Worm (Caenorhabditis elegans) whole organism, L3 larva: Measurements from ENCODE around the gene R13A5.10.
A peak's percentile ranks its signal among the peaks of the same experiment; 100 is the strongest.

Source experiments
- ama-1 ChIP-seq: fragments of 150-350 bp; optimal IDR thresholded peaks from 2 replicates; lab custom pipeline; 2018
- ceh-82 ChIP-seq: fragments of 150-350 bp; optimal IDR thresholded peaks from 2 replicates; lab custom pipeline; 2014; ENCODE audit warnings: missing biosample characterization, missing genetic modification characterization
- egl-27 ChIP-seq: sonication (generic microtip); optimal IDR thresholded peaks from 4 replicates; lab custom pipeline; 2017; ENCODE audit warnings: missing biosample characterization, missing genetic modification reagents, missing genetic modification characterization
- elt-1 ChIP-seq: fragments of 150-350 bp; optimal IDR thresholded peaks from 2 replicates; lab custom pipeline; 2014; ENCODE audit warnings: missing biosample characterization, missing genetic modification characterization
- elt-2 ChIP-seq: sonication (generic microtip); optimal IDR thresholded peaks from 2 replicates; lab custom pipeline; 2016; ENCODE audit warnings: missing genetic modification reagents, mild to moderate bottlenecking, missing genetic modification characterization, missing compliant biosample characterization
- elt-3 ChIP-seq, 3 experiments: fragments of 150-350 bp in 1 of 3; sonication (generic microtip) in 2 of 3; optimal IDR thresholded peaks; 2 replicates in 2 of 3; 4 replicates in 1 of 3; lab custom pipeline; 2014 to 2017; ENCODE audit warnings: missing biosample characterization in 3 of 3, missing genetic modification characterization in 3 of 3
- eor-1 ChIP-seq, 2 experiments: fragments of 150-350 bp; optimal IDR thresholded peaks; 2 replicates each; lab custom pipeline; 2014 to 2018; ENCODE audit warnings: missing biosample characterization in 2 of 2, missing genetic modification characterization in 2 of 2
- fkh-10 ChIP-seq: sonication (generic microtip); optimal IDR thresholded peaks from 2 replicates; lab custom pipeline; 2017; ENCODE audit warnings: missing biosample characterization, missing genetic modification reagents, missing genetic modification characterization
- fkh-2 ChIP-seq: fragments of 150-350 bp; optimal IDR thresholded peaks from 2 replicates; lab custom pipeline; 2014; ENCODE audit warnings: missing biosample characterization, missing genetic modification reagents, missing genetic modification characterization
- hmg-11 ChIP-seq: sonication (generic microtip); optimal IDR thresholded peaks from 2 replicates; lab custom pipeline; 2016; ENCODE audit warnings: missing genetic modification characterization, missing compliant biosample characterization
- jun-1 ChIP-seq: fragments of 150-350 bp; optimal IDR thresholded peaks from 2 replicates; lab custom pipeline; 2014; ENCODE audit warnings: missing biosample characterization, missing genetic modification reagents, missing genetic modification characterization
- lin-15B ChIP-seq: fragments of 150-350 bp; optimal IDR thresholded peaks from 2 replicates; lab custom pipeline; 2014; ENCODE audit warnings: missing biosample characterization, missing genetic modification characterization
- lin-39 ChIP-seq: fragments of 150-350 bp; optimal IDR thresholded peaks from 2 replicates; lab custom pipeline; 2018; ENCODE audit warnings: missing biosample characterization, missing genetic modification reagents, missing genetic modification characterization
- lsy-12 ChIP-seq: sonication (generic microtip); optimal IDR thresholded peaks from 2 replicates; lab custom pipeline; 2016; ENCODE audit warnings: mild to moderate bottlenecking, missing genetic modification characterization, missing compliant biosample characterization
- mdl-1 ChIP-seq: fragments of 150-350 bp; optimal IDR thresholded peaks from 2 replicates; lab custom pipeline; 2014; ENCODE audit warnings: missing biosample characterization, missing genetic modification characterization
- mml-1 ChIP-seq: fragments of 150-350 bp; sonication (generic microtip); optimal IDR thresholded peaks from 3 replicates; lab custom pipeline; 2014; ENCODE audit warnings: missing biosample characterization, missing genetic modification characterization
- nfya-1 ChIP-seq: sonication (generic microtip); optimal IDR thresholded peaks from 2 replicates; lab custom pipeline; 2017; ENCODE audit warnings: missing genetic modification characterization, mild to moderate bottlenecking, missing compliant biosample characterization, antibody characterized with exemption, moderate library complexity; ENCODE audit not compliant: insufficient read depth
- nhr-11 ChIP-seq: fragments of 150-350 bp; optimal IDR thresholded peaks from 2 replicates; lab custom pipeline; 2014; ENCODE audit warnings: missing biosample characterization, missing genetic modification characterization
- nhr-12 ChIP-seq: fragments of 150-350 bp; optimal IDR thresholded peaks from 2 replicates; lab custom pipeline; 2014; ENCODE audit warnings: missing biosample characterization, missing genetic modification characterization
- nhr-23 ChIP-seq: fragments of 150-350 bp; optimal IDR thresholded peaks from 2 replicates; lab custom pipeline; 2014; ENCODE audit warnings: missing biosample characterization, missing genetic modification reagents, missing genetic modification characterization
- nhr-237 ChIP-seq: fragments of 150-350 bp; optimal IDR thresholded peaks from 2 replicates; lab custom pipeline; 2014; ENCODE audit warnings: missing biosample characterization, missing genetic modification characterization
- nhr-25 ChIP-seq: sonication (generic microtip); optimal IDR thresholded peaks from 2 replicates; lab custom pipeline; 2017; ENCODE audit warnings: missing biosample characterization, missing genetic modification characterization
- nhr-67 ChIP-seq: fragments of 150-350 bp; optimal IDR thresholded peaks from 2 replicates; lab custom pipeline; 2014; ENCODE audit warnings: missing biosample characterization, missing genetic modification characterization
- nhr-77 ChIP-seq: fragments of 150-350 bp; optimal IDR thresholded peaks from 2 replicates; lab custom pipeline; 2014; ENCODE audit warnings: missing biosample characterization, missing genetic modification characterization
- pha-4 ChIP-seq: fragments of 150-350 bp; optimal IDR thresholded peaks from 2 replicates; lab custom pipeline; 2014; ENCODE audit warnings: missing biosample characterization, missing genetic modification reagents, missing genetic modification characterization
- sea-2 ChIP-seq: fragments of 150-350 bp; sonication (generic microtip); optimal IDR thresholded peaks from 4 replicates; lab custom pipeline; 2014; ENCODE audit warnings: missing biosample characterization, missing genetic modification reagents, missing genetic modification characterization
- skn-1 ChIP-seq: fragments of 150-350 bp; optimal IDR thresholded peaks from 2 replicates; lab custom pipeline; 2014; ENCODE audit warnings: missing biosample characterization, missing genetic modification characterization
- snpc-4 ChIP-seq: fragments of 150-350 bp; optimal IDR thresholded peaks from 2 replicates; lab custom pipeline; 2014; ENCODE audit warnings: missing biosample characterization, missing genetic modification characterization
- unc-62 ChIP-seq: fragments of 150-350 bp; sonication (generic microtip); optimal IDR thresholded peaks from 4 replicates; lab custom pipeline; 2014; ENCODE audit warnings: missing biosample characterization, missing genetic modification reagents, missing genetic modification characterization
- zag-1 ChIP-seq: fragments of 150-350 bp; optimal IDR thresholded peaks from 2 replicates; lab custom pipeline; 2014; ENCODE audit warnings: missing biosample characterization, missing genetic modification characterization
- ztf-11 ChIP-seq: fragments of 150-350 bp; optimal IDR thresholded peaks from 2 replicates; lab custom pipeline; 2014; ENCODE audit warnings: missing biosample characterization, missing genetic modification characterization
- ztf-4 ChIP-seq: fragments of 150-350 bp; optimal IDR thresholded peaks from 2 replicates; lab custom pipeline; 2014; ENCODE audit warnings: missing biosample characterization, missing genetic modification characterization

The R13A5.10 gene

DNA sequence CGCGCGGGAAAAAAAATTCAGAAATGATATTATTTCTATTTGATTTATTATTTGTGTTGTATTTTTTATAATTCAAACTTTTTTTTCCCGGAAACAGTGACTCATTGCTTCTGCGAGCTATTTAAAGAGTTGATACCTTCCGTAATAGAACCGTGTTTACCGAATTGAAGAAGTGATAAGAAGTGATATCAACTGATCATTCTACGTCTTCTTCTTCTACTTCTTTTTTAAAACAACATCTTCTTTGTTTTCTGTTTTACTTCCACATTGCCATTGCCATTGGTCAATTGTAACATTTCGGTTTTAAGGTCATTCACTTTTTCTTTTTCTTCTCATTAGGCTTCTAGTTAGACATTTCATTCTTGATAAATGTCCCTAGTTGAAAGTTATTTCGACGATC, 16.7 kb downstream of the R13A5.10 start, which contains the start of gene ttr-32:
Gene ttr-32 (plus strand): TSS at position 314 of the 400 bp plus-strand sequence.
- no peak for TF ChIP-seq unc-62
- no peak for TF ChIP-seq egl-27 (tag; lab: Kevin White, UChicago)
- no peak for TF ChIP-seq fkh-2 (tag; lab: Kevin White, UChicago)
- TF ChIP-seq jun-1 (tag; lab: Kevin White, UChicago) = no peak
- TF ChIP-seq lsy-12 (tag; lab: Kevin White, UChicago) = no peak
- TF ChIP-seq ceh-82 (tag; lab: Kevin White, UChicago) = no peak
- TF ChIP-seq skn-1 (tag; lab: Kevin White, UChicago) = no peak
- no peak for TF ChIP-seq elt-3 (tag; optimal IDR thresholded peaks at IDR 0.05; lab: Kevin White, UChicago)
- TF ChIP-seq eor-1 (tag; optimal IDR thresholded peaks at IDR 0.05; lab: Kevin White, UChicago) = no peak
- no peak for TF ChIP-seq sea-2 (GFP tag; lab: Kevin White, UChicago)
- no peak for TF ChIP-seq mdl-1 (tag; lab: Kevin White, UChicago)
- TF ChIP-seq mml-1 (tag; lab: Kevin White, UChicago) = no peak
- no peak for TF ChIP-seq pha-4 (tag; lab: Kevin White, UChicago)
- TF ChIP-seq ama-1 (lab: Kevin White, UChicago) = no peak

DNA sequence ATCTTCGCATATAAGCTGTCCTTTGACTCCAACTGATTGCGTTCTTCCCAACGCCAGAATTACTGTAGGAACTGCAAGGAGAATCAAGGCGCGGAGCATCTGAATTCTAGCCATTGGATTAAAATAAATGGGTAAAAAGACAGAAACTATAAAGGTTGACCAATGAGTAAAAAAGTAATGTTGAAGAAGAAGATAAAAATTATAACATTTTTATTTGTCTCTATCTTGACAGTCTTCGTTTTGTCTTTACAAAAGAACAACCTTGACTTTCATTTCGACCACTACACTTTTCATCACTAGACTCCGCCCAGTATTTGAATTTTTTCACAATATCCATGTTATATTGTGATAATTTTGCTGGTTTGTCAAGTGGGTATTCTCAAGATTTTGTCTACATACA, 17.5 kb downstream of the R13A5.10 start, which contains the start of gene ttr-8:
Gene ttr-8 (minus strand): TSS at position 101 of the 400 bp plus-strand sequence.
- no peak for TF ChIP-seq lin-39 (tag; lab: Kevin White, UChicago)
- no peak for TF ChIP-seq zag-1 (tag; lab: Kevin White, UChicago)
- no peak for TF ChIP-seq fkh-10 (GFP tag; lab: Kevin White, UChicago)
- TF ChIP-seq nhr-12 (tag; lab: Kevin White, UChicago) = no peak

DNA sequence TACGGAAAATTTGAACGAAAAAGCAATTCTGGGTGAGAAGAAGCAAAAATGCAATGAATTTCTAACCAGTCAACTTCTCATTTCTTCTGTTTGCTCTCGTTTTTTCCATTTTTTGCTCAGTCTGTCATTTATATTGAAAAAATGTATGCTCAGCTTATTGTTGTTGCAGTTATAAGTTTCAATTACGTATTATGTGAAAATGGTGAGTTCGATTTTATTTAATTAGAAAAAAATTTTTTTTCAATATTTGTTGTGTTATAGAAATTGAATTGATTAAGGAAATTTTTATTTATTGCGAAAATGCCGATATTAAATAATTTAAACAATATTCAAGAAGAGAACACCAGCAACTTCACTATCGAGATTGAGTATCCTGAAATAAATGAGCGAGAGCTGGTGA, 20.9 kb downstream of the R13A5.10 start, which contains the start of gene lgc-12:
Gene lgc-12 (plus strand): TSS at position 301 of the 400 bp plus-strand sequence.
- TF ChIP-seq hmg-11 (no peak), egl-27 (tag; lab: Kevin White, UChicago) (no peak), nhr-77 (tag; lab: Kevin White, UChicago) (no peak), elt-2 (tag; lab: Kevin White, UChicago) (no peak), lin-15B (tag; lab: Kevin White, UChicago) (no peak), ztf-4 (tag; lab: Kevin White, UChicago) (no peak), snpc-4 (tag; lab: Kevin White, UChicago) (no peak), nhr-67 (tag; lab: Kevin White, UChicago) (no peak)

DNA sequence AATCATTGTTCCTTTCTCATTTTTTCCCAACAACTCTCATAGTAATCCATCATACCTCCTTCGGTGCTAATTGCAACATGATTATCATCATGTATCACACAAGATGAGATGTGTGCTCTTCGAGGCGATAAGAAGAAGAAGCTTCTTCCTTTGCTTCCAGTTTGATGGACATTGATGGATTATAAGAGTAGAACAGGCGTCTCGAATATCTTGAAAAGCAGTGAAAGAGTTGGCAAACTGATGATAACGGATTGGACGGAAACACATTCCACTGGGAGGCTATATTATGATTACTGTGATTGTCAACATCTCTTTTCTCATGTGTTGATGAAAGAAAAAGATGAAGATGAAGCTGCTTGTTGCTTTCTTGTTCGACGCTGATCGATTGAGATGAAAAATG, 22.9 kb downstream of the R13A5.10 start:
- TF ChIP-seq elt-1 (tag; lab: Kevin White, UChicago) = peak; percentile 3
- TF ChIP-seq ceh-82 (tag; lab: Kevin White, UChicago) = no peak
- TF ChIP-seq lin-39 (tag; lab: Kevin White, UChicago) = peak; percentile 31
- peak; percentile 61 for TF ChIP-seq unc-62
- TF ChIP-seq nhr-11 (tag; lab: Kevin White, UChicago) = peak; percentile 48
- TF ChIP-seq fkh-2 (tag; lab: Kevin White, UChicago) = no peak
- no peak for TF ChIP-seq nhr-77 (tag; lab: Kevin White, UChicago)
- peak; percentile 25 for TF ChIP-seq nfya-1 (tag; lab: Kevin White, UChicago)

DNA sequence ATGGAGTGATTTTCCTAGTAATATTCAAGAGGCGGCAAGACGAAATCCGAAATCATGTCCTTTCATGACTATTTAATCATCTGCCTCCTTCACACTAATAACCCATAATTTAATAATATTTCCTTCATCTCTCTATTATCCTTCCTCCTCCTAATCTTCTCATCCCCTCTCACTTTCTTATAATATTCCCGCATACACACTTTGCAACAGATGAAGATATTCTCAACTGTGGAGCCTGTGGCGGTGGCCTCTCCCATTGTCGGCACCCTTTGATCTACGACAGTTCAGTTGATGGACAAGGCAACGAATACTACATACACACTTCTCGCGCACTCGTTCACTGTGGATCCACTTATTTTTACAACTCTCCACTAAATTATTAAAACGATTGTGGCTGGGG, 24.1 kb downstream of the R13A5.10 start:
- TF ChIP-seq ztf-11 (no peak), nhr-11 (tag; lab: Kevin White, UChicago) (no peak)

DNA sequence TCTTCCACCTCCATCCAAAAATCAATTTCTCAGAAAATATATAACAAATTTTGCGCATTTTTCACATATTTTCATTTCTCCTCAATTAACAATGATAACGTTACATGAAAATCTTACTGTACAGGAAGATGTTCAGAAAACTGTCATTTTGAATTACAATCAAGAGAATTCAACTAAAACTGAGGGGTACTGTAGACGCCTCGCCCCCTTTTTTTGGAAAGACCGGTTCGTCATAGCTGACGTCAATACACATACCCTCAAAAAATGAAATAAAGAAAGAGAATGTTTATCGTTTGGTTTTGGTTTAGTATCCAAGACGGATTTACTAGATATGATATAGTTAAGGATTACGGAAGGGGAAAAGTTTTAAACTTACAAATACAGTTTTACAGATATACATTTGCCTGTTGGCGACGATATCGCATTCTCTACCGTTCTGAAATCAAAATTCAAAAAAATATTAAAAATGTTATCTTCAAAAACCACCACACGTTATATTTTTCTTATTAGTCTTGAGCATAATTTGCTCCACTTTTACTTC, 24.8 kb downstream of the R13A5.10 start:
- TF ChIP-seq nhr-25 (tag; lab: Kevin White, UChicago) = peak; percentile 32
- no peak for TF ChIP-seq nhr-237
- peak; percentile 47 for TF ChIP-seq nhr-23 (tag; lab: Kevin White, UChicago)
- TF ChIP-seq mdl-1 (tag; lab: Kevin White, UChicago) = no peak
- TF ChIP-seq nfya-1 (tag; lab: Kevin White, UChicago) = peak; percentile 56
